Fruit fly (Drosophila melanogaster) S2 (cell line): ENCODE data around the gene Ugt37A2.

ENCODE experiments used
- CG8478 ChIP-seq: fragments of >200 bp; optimal IDR thresholded peaks from 2 replicates; lab custom pipeline; 2018
- CTCF ChIP-seq, 2 experiments: fragments of >200 bp; optimal IDR thresholded peaks; 2 replicates each; lab custom pipeline; 2018

- TF ChIP-seq CG8478 (lab: Kevin White, UChicago), result no peak
- TF ChIP-seq CTCF (optimal IDR thresholded peaks at IDR 0.05; lab: Kevin White, UChicago), result no peak
Observed at dm6 chr3R:12718536-12719033, 20.9 kb upstream of the Ugt37A2 start.
